Worm (Caenorhabditis elegans) whole organism, L4 larva: ENCODE measurements around the gene F07C4.10.

Source experiments
- F37D6.2 ChIP-seq: sonication (generic microtip); optimal IDR thresholded peaks from 2 replicates; lab custom pipeline; 2016; ENCODE audit warnings: mild to moderate bottlenecking, missing genetic modification characterization, missing compliant biosample characterization
- T26A8.4 ChIP-seq: fragments of 200-800 bp; sonication (Bioruptor generic); IDR thresholded peaks from 2 replicates; pipeline ENCODE4 v1.3.6; 2022; ENCODE audit warnings: missing genetic modification characterization, missing compliant biosample characterization
- ZK337.2 ChIP-seq: fragments of 200-800 bp; sonication (Bioruptor generic); IDR thresholded peaks from 2 replicates; pipeline ENCODE4 v1.3.6; 2022; ENCODE audit warnings: missing genetic modification reagents, missing genetic modification characterization, missing compliant biosample characterization
- aha-1 ChIP-seq: fragments of 150-350 bp; peaks from one replicate; lab custom pipeline; 2014; ENCODE audit warnings: missing biosample characterization, missing genetic modification characterization
- ama-1 ChIP-seq: fragments of 150-350 bp; optimal IDR thresholded peaks from 2 replicates; lab custom pipeline; 2014; ENCODE audit warnings: inconsistent platforms, mixed read lengths
- attf-4 ChIP-seq: sonication (generic microtip); optimal IDR thresholded peaks from 3 replicates; lab custom pipeline; 2017; ENCODE audit warnings: missing biosample characterization, missing genetic modification characterization
- ceh-82 ChIP-seq: sonication (generic microtip); optimal IDR thresholded peaks from 2 replicates; lab custom pipeline; 2017; ENCODE audit warnings: missing biosample characterization, missing genetic modification characterization
- ces-1 ChIP-seq: fragments of 150-350 bp; sonication (generic microtip); optimal IDR thresholded peaks from 4 replicates; lab custom pipeline; 2014; ENCODE audit warnings: missing biosample characterization, missing genetic modification reagents, missing genetic modification characterization
- daf-12 ChIP-seq: fragments of 150-350 bp; optimal IDR thresholded peaks from 2 replicates; lab custom pipeline; 2014; ENCODE audit warnings: missing biosample characterization, missing genetic modification reagents, missing genetic modification characterization
- daf-16 ChIP-seq, 3 experiments: sonication (generic microtip); optimal IDR thresholded peaks; 2 replicates each; lab custom pipeline; 2016 to 2017; ENCODE audit warnings: missing genetic modification characterization in 3 of 3, missing genetic modification reagents in 3 of 3, mild to moderate bottlenecking in 2 of 3, missing compliant biosample characterization in 2 of 3, missing biosample characterization in 1 of 3, moderate library complexity in 1 of 3
- daf-19 ChIP-seq: fragments of 200-800 bp; sonication (Bioruptor generic); conservative IDR thresholded peaks from 2 replicates; pipeline ENCODE4 v1.3.6; 2022; ENCODE audit warnings: missing genetic modification characterization, missing compliant biosample characterization
- daf-8 ChIP-seq: fragments of 200-800 bp; sonication (Bioruptor generic); IDR thresholded peaks from 2 replicates; pipeline ENCODE4 v1.3.6; 2022; ENCODE audit warnings: missing genetic modification characterization, missing compliant biosample characterization
- dmd-8 ChIP-seq: fragments of 200-800 bp; sonication (Bioruptor generic); IDR thresholded peaks from 2 replicates; pipeline ENCODE4 v1.3.6; 2022; ENCODE audit warnings: missing genetic modification characterization, missing compliant biosample characterization
- dpl-1 ChIP-seq: fragments of 150-350 bp; optimal IDR thresholded peaks from 2 replicates; lab custom pipeline; 2014; ENCODE audit warnings: missing biosample characterization, missing genetic modification reagents, missing genetic modification characterization
- duxl-1 ChIP-seq: sonication (generic microtip); optimal IDR thresholded peaks from 2 replicates; lab custom pipeline; 2016; ENCODE audit warnings: mild to moderate bottlenecking, missing genetic modification characterization, moderate library complexity, missing compliant biosample characterization; ENCODE audit not compliant: poor library complexity
- fkh-10 ChIP-seq: fragments of 150-350 bp; optimal IDR thresholded peaks from 2 replicates; lab custom pipeline; 2014; ENCODE audit warnings: missing biosample characterization, missing genetic modification reagents, missing genetic modification characterization
- hlh-30 ChIP-seq: sonication (generic microtip); optimal IDR thresholded peaks from 2 replicates; lab custom pipeline; 2017; ENCODE audit warnings: antibody characterized with exemption, mild to moderate bottlenecking, missing genetic modification characterization, missing compliant biosample characterization; ENCODE audit not compliant: insufficient read depth
- lim-7 ChIP-seq: fragments of 200-800 bp; sonication (Bioruptor generic); IDR thresholded peaks from 2 replicates; pipeline ENCODE4 v1.3.6; 2022; ENCODE audit warnings: missing genetic modification characterization, missing compliant biosample characterization
- lin-13 ChIP-seq: fragments of 150-350 bp; optimal IDR thresholded peaks from 2 replicates; lab custom pipeline; 2014; ENCODE audit warnings: missing biosample characterization, missing genetic modification reagents, missing genetic modification characterization
- mes-2 ChIP-seq: sonication (generic microtip); optimal IDR thresholded peaks from 2 replicates; lab custom pipeline; 2016; ENCODE audit warnings: missing genotype, mild to moderate bottlenecking, missing genetic modification characterization, missing compliant biosample characterization; ENCODE audit not compliant: poor library complexity, severe bottlenecking
- mxl-2 ChIP-seq: fragments of 200-800 bp; sonication (Bioruptor generic); conservative IDR thresholded peaks from 2 replicates; pipeline ENCODE4 v1.3.6; 2022; ENCODE audit warnings: missing genetic modification reagents, missing genetic modification characterization, missing compliant biosample characterization
- mxl-3 ChIP-seq: fragments of 200-800 bp; sonication (Bioruptor generic); optimal IDR thresholded peaks from 2 replicates; lab custom pipeline; 2018; ENCODE audit warnings: mild to moderate bottlenecking, missing genetic modification characterization, missing compliant biosample characterization
- nhr-102 ChIP-seq: sonication (generic microtip); optimal IDR thresholded peaks from 2 replicates; lab custom pipeline; 2016; ENCODE audit warnings: mild to moderate bottlenecking, missing genetic modification characterization, moderate library complexity, missing compliant biosample characterization
- nhr-111 ChIP-seq: fragments of 200-800 bp; sonication (Bioruptor generic); optimal IDR thresholded peaks from 2 replicates; lab custom pipeline; 2018; ENCODE audit warnings: mild to moderate bottlenecking, missing genetic modification characterization, missing compliant biosample characterization
- nhr-25 ChIP-seq: sonication (generic microtip); optimal IDR thresholded peaks from 2 replicates; lab custom pipeline; 2017; ENCODE audit warnings: missing genetic modification characterization, mild to moderate bottlenecking, missing compliant biosample characterization, antibody characterized with exemption, moderate library complexity, borderline replicate concordance; ENCODE audit not compliant: insufficient read depth
- pha-4 ChIP-seq, 2 experiments: fragments of 150-350 bp in 1 of 2; fragments of 200-800 bp in 1 of 2; sonication (Bioruptor generic) in 1 of 2; IDR thresholded peaks in 1 of 2; optimal IDR thresholded peaks in 1 of 2; 2 replicates each; pipeline versions ENCODE4 v1.3.6 to Lab custom; 2014 to 2022; ENCODE audit warnings: missing genetic modification characterization in 2 of 2, missing genetic modification reagents in 2 of 2, missing biosample characterization in 1 of 2, missing compliant biosample characterization in 1 of 2
- rbr-2 ChIP-seq: sonication (generic microtip); optimal IDR thresholded peaks from 2 replicates; lab custom pipeline; 2016; ENCODE audit warnings: missing genotype, missing genetic modification characterization, missing compliant biosample characterization
- saeg-2 ChIP-seq: fragments of 200-800 bp; sonication (Bioruptor generic); IDR thresholded peaks from 2 replicates; pipeline ENCODE4 v1.3.6; 2022; ENCODE audit warnings: missing genetic modification reagents, missing genetic modification characterization, missing compliant biosample characterization
- set-16 ChIP-seq: fragments of 200-800 bp; sonication (Bioruptor generic); IDR thresholded peaks from 2 replicates; pipeline ENCODE4 v1.3.6; 2022; ENCODE audit warnings: missing genetic modification reagents, missing genetic modification characterization, missing compliant biosample characterization
- snpc-4 ChIP-seq: fragments of 150-350 bp; optimal IDR thresholded peaks from 2 replicates; lab custom pipeline; 2014; ENCODE audit warnings: missing biosample characterization, missing genetic modification characterization
- spr-1 ChIP-seq: sonication (generic microtip); optimal IDR thresholded peaks from 2 replicates; lab custom pipeline; 2016; ENCODE audit warnings: mild to moderate bottlenecking, missing genetic modification characterization, missing compliant biosample characterization
- tra-1 ChIP-seq: fragments of 200-800 bp; sonication (Bioruptor generic); IDR thresholded peaks from 2 replicates; pipeline ENCODE4 v1.3.6; 2022; ENCODE audit warnings: missing genetic modification reagents, missing genetic modification characterization, missing compliant biosample characterization
- unc-130 ChIP-seq: sonication (generic microtip); optimal IDR thresholded peaks from 2 replicates; lab custom pipeline; 2016; ENCODE audit warnings: missing genetic modification reagents, missing genetic modification characterization, missing compliant biosample characterization
- unc-39 ChIP-seq: sonication (generic microtip); optimal IDR thresholded peaks from 2 replicates; lab custom pipeline; 2017; ENCODE audit warnings: missing biosample characterization, missing genetic modification characterization
- unc-62 ChIP-seq, 3 experiments: fragments of 150-350 bp in 1 of 3; sonication (generic microtip); optimal IDR thresholded peaks in 2 of 3; peaks in 1 of 3; 1 replicate in 1 of 3; 2 replicates in 2 of 3; lab custom pipeline; 2014 to 2017; ENCODE audit warnings: missing biosample characterization in 3 of 3, missing genetic modification characterization in 3 of 3, missing genetic modification reagents in 3 of 3, missing genotype in 1 of 3
- vab-7 ChIP-seq: fragments of 200-800 bp; sonication (Bioruptor generic); IDR thresholded peaks from 2 replicates; pipeline ENCODE4 v1.3.6; 2022; ENCODE audit warnings: missing genetic modification reagents, missing genetic modification characterization, missing compliant biosample characterization
- zip-11 ChIP-seq: fragments of 200-800 bp; sonication (Bioruptor generic); IDR thresholded peaks from 2 replicates; pipeline ENCODE4 v1.3.6; 2022; ENCODE audit warnings: missing genetic modification characterization, missing compliant biosample characterization
- ztf-11 ChIP-seq: fragments of 150-350 bp; optimal IDR thresholded peaks from 2 replicates; lab custom pipeline; 2014; ENCODE audit warnings: missing biosample characterization, missing genetic modification characterization
- ztf-7 ChIP-seq: fragments of 150-350 bp; optimal IDR thresholded peaks from 2 replicates; lab custom pipeline; 2014; ENCODE audit warnings: missing biosample characterization, missing genetic modification characterization

Gene F07C4.10

DNA sequence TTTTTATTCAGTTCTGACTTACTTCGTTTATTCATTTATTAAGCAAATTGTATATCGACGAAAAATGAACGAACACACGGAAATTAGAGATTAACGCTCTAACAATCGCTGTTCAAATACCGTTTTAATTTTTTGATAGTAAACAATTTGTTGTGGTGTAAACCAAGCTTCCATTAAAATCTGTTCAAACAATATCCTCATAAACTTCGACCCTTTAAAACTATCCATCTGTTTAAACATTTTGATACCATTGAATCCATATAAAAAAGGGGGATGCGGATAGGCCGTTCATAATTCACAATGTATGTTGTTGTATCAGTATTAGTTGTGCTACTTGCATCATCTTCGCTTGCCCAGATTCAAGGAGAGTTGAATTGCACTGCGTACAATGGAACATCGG, 13.1 kb downstream of the F07C4.10 start, which contains the start of gene F07C4.6:
F07C4.6 (plus strand) TSS at position 301 of the 400 bp plus-strand sequence.
- TF ChIP-seq daf-8 = no peak
- TF ChIP-seq dpl-1 (GFP tag; lab: Kevin White, UChicago) = no peak
- TF ChIP-seq daf-16 (GFP tag; optimal IDR thresholded peaks at IDR 0.05; lab: Kevin White, UChicago) = no peak
- no peak for TF ChIP-seq daf-16 (tag; optimal IDR thresholded peaks at IDR 0.05; lab: Kevin White, UChicago)

DNA sequence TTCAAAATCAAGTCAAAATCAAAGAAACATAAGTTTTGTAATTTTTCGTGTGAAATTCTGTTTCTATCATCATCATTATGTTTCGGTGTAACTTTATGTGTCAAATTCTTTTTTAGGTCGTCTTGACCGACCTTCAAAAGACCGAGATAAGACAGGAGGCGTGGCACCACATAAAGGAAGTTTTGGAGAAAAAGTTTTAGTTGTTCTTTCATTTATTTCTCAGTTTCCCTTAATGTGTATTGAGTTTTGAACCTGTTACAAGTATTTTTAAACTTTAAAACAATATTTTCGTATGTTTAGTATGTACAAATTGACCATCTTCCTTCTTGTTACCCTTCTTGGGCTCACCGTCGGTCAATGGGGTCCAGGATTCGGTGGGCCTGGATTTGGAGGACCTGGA, 15.0 kb downstream of the F07C4.10 start, which contains the start of gene grsp-4:
grsp-4 (plus strand) TSS at position 301 of the 400 bp plus-strand sequence.
- TF ChIP-seq daf-8 = no peak
- no peak for TF ChIP-seq F37D6.2 (tag; lab: Kevin White, UChicago)
- TF ChIP-seq aha-1 (tag; lab: Kevin White, UChicago) = peak; percentile 6
- no peak for TF ChIP-seq T26A8.4 (GFP tag; lab: Robert Waterston, UW)

- TF ChIP-seq ZK337.2 (GFP tag; lab: Robert Waterston, UW) (no peak), set-16 (GFP tag; lab: Robert Waterston, UW) (no peak), vab-7 (GFP tag; lab: Robert Waterston, UW) (no peak), tra-1 (GFP tag; lab: Robert Waterston, UW) (no peak), daf-19 (GFP tag; lab: Robert Waterston, UW) (no peak), lin-13 (GFP tag; lab: Kevin White, UChicago) (no peak), mxl-2 (GFP tag; lab: Robert Waterston, UW) (no peak), F37D6.2 (tag; lab: Kevin White, UChicago) (no peak), mes-2 (tag; lab: Kevin White, UChicago) (no peak), ceh-82 (no peak), rbr-2 (tag; lab: Kevin White, UChicago) (no peak), duxl-1 (no peak), daf-12 (tag; lab: Kevin White, UChicago) (no peak)
Measured at ce11 chrV:7624152-7624551, 15.5 kb downstream of the F07C4.10 start, which contains the start of gene C50E3.13. TSS of gene C50E3.13 (minus strand) at chrV:7624252.

DNA sequence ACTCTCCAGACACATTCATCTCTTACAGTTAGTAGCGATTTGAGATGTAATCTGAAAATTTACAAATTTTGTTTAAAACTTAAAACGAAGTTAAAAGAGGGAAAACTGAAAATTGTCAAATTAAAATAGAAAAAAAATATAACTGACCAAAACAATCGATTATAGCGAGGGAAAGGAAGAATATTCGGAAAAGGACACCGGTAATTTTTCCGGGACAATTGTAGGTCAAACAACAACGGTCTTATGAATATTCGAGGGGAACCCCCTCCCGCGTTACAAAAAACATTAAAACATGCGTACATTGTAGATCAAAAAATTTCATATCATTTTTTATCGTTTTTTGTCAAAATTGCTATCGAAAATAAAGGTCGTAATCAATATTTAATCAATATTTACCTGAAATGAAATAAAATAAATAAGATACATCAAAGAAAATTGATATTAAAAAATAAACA, 17.6 kb downstream of the F07C4.10 start, which contains the start of gene C50E3.12:
C50E3.12 (minus strand) TSS at position 51 of the 455 bp plus-strand sequence.
- TF ChIP-seq unc-130 = no peak
- TF ChIP-seq snpc-4 (tag; lab: Kevin White, UChicago) = no peak
- no peak for TF ChIP-seq nhr-111 (GFP tag; lab: Kevin White, UChicago)
- no peak for TF ChIP-seq vab-7 (GFP tag; lab: Robert Waterston, UW)
- TF ChIP-seq daf-16 (GFP tag; optimal IDR thresholded peaks at IDR 0.05; lab: Kevin White, UChicago) = no peak
- TF ChIP-seq daf-16 (tag; optimal IDR thresholded peaks at IDR 0.05; lab: Kevin White, UChicago) = no peak
- no peak for TF ChIP-seq ces-1 (GFP tag; lab: Kevin White, UChicago)
- TF ChIP-seq, all 104 proteins: peak for 0

ce11 chrV:7618114-7618513, 21.6 kb downstream of the F07C4.10 start, which contains the start of gene C50E3.15:
TSS of gene C50E3.15 (plus strand) at chrV:7618414.
- TF ChIP-seq lim-7 (GFP tag; lab: Robert Waterston, UW) (no peak), unc-62 (GFP tag; optimal IDR thresholded peaks at IDR 0.05 in 1 of 2; lab: Kevin White, UChicago) (peak in 1 of 2 experiments; percentile 78), unc-62 (tag; optimal IDR thresholded peaks at IDR 0.05; lab: Kevin White, UChicago) (no peak), ztf-11 (tag; lab: Kevin White, UChicago) (no peak), attf-4 (no peak), nhr-111 (GFP tag; lab: Kevin White, UChicago) (no peak)

DNA sequence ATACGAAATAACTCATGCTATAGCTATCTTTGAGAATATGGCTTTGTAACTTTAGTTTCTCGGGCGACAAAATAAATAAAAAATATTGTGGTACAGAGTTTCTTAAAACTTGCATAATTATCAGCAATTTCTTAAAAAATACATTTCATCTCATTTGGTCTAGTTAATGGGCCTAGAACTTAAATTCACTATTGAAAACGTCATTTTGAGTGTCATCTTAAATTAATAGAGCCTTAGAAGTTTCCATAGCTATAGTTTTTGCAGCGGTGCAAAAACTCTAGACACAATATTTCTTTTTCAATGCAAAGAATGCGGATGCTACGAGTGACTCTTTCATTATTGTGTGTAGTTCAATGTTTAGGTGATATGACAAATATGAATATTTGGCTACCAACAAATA, 27.6 kb downstream of the F07C4.10 start, which contains the start of gene clec-215:
clec-215 (plus strand) TSS at position 301 of the 400 bp plus-strand sequence.
- TF ChIP-seq ztf-7 = no peak
- no peak for TF ChIP-seq fkh-10 (GFP tag; lab: Kevin White, UChicago)
- no peak for TF ChIP-seq spr-1
- no peak for TF ChIP-seq T26A8.4 (GFP tag; lab: Robert Waterston, UW)
- no peak for TF ChIP-seq pha-4 (GFP tag; IDR thresholded peaks at IDR 0.05; lab: Robert Waterston, UW)
- no peak for TF ChIP-seq pha-4 (tag; optimal IDR thresholded peaks at IDR 0.05; lab: Kevin White, UChicago)
- no peak for TF ChIP-seq unc-130
- no peak for TF ChIP-seq dmd-8 (GFP tag; lab: Robert Waterston, UW)
- no peak for TF ChIP-seq nhr-25 (tag; lab: Kevin White, UChicago)
- no peak for TF ChIP-seq saeg-2
- TF ChIP-seq nhr-102 (tag; lab: Kevin White, UChicago) = no peak
- TF ChIP-seq mxl-3 = no peak
- TF ChIP-seq zip-11 (GFP tag; lab: Robert Waterston, UW) = no peak
- no peak for TF ChIP-seq ama-1 (lab: Kevin White, UChicago)
- no peak for TF ChIP-seq hlh-30
- TF ChIP-seq unc-39 (tag; lab: Kevin White, UChicago) = no peak
